Fruit fly (Drosophila melanogaster) whole organism, embryonic: Measurements from ENCODE around the gene CG33090.

ENCODE experiments used
- CG9727 ChIP-seq: fragments of 200-800 bp; sonication (Bioruptor generic); optimal IDR thresholded peaks from 3 replicates; lab custom pipeline; 2017; ENCODE audit warnings: missing biosample characterization, mild to moderate bottlenecking, missing genetic modification characterization
- Eip74EF ChIP-seq, 2 experiments: fragments of 200-800 bp in 1 of 2; fragments of >200 bp in 1 of 2; sonication (Bioruptor generic) in 1 of 2; optimal IDR thresholded peaks; 2 replicates each; lab custom pipeline; 2017 to 2019; ENCODE audit warnings: missing biosample characterization in 2 of 2, missing genetic modification characterization in 2 of 2, mild to moderate bottlenecking in 1 of 2, moderate library complexity in 1 of 2
- HHEX ChIP-seq: fragments of 200-800 bp; sonication (Bioruptor generic); optimal IDR thresholded peaks from 3 replicates; lab custom pipeline; 2017; ENCODE audit warnings: missing biosample characterization, mild to moderate bottlenecking, missing genetic modification characterization, missing genetic modification reagents
- Lim3 ChIP-seq: fragments of 200-800 bp; sonication (Bioruptor generic); IDR thresholded peaks from 2 replicates; pipeline ENCODE4 v1.3.6; 2022; ENCODE audit warnings: missing biosample characterization, missing genetic modification characterization
- crol ChIP-seq: fragments of 200-800 bp; sonication (Bioruptor generic); IDR thresholded peaks from 2 replicates; pipeline ENCODE4 v1.3.6; 2022; ENCODE audit warnings: missing biosample characterization, missing genetic modification characterization
- fd64A ChIP-seq: fragments of 200-800 bp; sonication (Bioruptor generic); optimal IDR thresholded peaks from 3 replicates; lab custom pipeline; 2018; ENCODE audit warnings: missing biosample characterization, mild to moderate bottlenecking, missing genetic modification characterization
- h ChIP-seq: fragments of >200 bp; optimal IDR thresholded peaks from 2 replicates; lab custom pipeline; 2017

DNA sequence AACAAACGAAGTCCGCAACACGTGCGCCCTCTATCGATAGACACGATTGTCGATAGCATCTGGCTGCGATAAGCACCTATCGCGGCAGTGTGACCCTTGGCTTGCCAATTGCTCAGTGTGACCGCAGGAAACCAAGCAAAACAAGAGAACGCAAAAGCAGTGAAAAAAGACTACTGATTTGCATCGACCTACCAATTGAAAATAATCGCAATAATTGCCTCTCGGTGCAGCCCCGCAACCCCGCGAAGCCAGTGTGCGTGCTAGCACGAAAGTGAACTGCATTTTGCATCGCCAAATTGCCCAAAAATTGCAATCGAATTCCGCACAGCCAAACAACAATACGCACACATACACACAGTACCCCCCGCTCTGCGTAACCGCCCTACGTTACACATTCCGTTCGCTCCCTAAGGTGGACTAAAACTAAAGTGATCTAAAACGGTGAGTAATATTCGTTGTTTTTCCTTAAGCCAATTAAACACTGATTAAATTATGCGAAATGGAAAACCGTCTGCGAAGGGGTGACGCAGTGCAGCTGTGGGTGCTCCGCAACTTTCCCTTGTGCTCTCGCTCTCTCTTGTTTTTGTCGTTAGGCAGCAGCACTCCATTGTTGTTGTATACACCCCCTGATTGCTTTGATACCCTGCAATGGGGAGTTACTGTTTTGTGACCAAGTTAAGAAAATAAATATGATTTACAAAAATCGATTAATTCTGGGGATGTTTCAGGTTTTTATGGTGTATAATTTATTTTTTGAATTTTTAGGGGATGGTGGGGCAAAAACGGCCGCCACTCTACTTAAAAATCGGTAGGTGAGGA is 21.3 kb downstream of the CG33090 start, which contains the start of gene Rab14:
- TF ChIP-seq fd64A (GFP tag; lab: Kevin White, UChicago) (no peak), h (lab: Kevin White, UChicago) (no peak), Eip74EF (GFP tag; optimal IDR thresholded peaks at IDR 0.05; lab: Kevin White, UChicago) (peak in 1 of 2 experiments; percentile 64), HHEX (GFP tag; lab: Kevin White, UChicago) (peak; percentile 81), crol (GFP tag; lab: Robert Waterston, UW) (peak; percentile 98), CG9727 (GFP tag; lab: Kevin White, UChicago) (peak; percentile 73), Lim3 (GFP tag; lab: Robert Waterston, UW) (no peak)
